Worm (Caenorhabditis elegans): ENCODE measurements around the gene nmr-1.

Gene nmr-1

ce11 chrII:5447381-5447780 is 975 bp upstream of the nmr-1 start, which contains the start of gene cex-1:
Gene cex-1, plus strand, starts transcription at chrII:5447681.
- TF ChIP-seq ceh-58 (GFP tag; IDR thresholded peaks at IDR 0.05) = no peak
- TF ChIP-seq B0019.2 (GFP tag; conservative IDR thresholded peaks at IDR 0.05) = no peak
- TF ChIP-seq chd-7 (tag; optimal IDR thresholded peaks at IDR 0.05) = no peak

- TF ChIP-seq F57A8.1 (GFP tag; optimal IDR thresholded peaks at IDR 0.05) = no peak
- TF ChIP-seq B0261.1 (tag; optimal IDR thresholded peaks at IDR 0.05) = no peak
- no peak for TF ChIP-seq nhr-120 (GFP tag; IDR thresholded peaks at IDR 0.05)
- no peak for TF ChIP-seq ztf-26 (tag; optimal IDR thresholded peaks at IDR 0.05)
- TF ChIP-seq F57C9.4 (tag; optimal IDR thresholded peaks at IDR 0.05) = no peak
- TF ChIP-seq aptf-3 (GFP tag; IDR thresholded peaks at IDR 0.05) = no peak
- no peak for TF ChIP-seq lsl-1 (GFP tag; optimal IDR thresholded peaks at IDR 0.05)
- no peak for TF ChIP-seq let-607 (tag; optimal IDR thresholded peaks at IDR 0.05)
- no peak for TF ChIP-seq bed-2 (GFP tag; IDR thresholded peaks at IDR 0.05)
- TF ChIP-seq hmg-1.2 (GFP tag; IDR thresholded peaks at IDR 0.05) = no peak
- TF ChIP-seq C17E4.6 (GFP tag; IDR thresholded peaks at IDR 0.05) = no peak
- no peak for TF ChIP-seq T07F8.4 (tag; optimal IDR thresholded peaks at IDR 0.05)
Measured at ce11 chrII:5437586-5437985, 8.8 kb downstream of the nmr-1 start, which contains the start of gene F07F6.1. Gene F07F6.1, plus strand, starts transcription at chrII:5437886.

ce11 chrII:5436833-5437232 is 9.6 kb downstream of the nmr-1 start, which contains the start of gene dct-5:
Gene dct-5, minus strand, starts transcription at chrII:5436933.
- TF ChIP-seq let-607 (tag; optimal IDR thresholded peaks at IDR 0.05) = no peak

- TF ChIP-seq zfh-2 (GFP tag; conservative IDR thresholded peaks at IDR 0.05) (no peak), let-526 (GFP tag; IDR thresholded peaks at IDR 0.05) (no peak), ZK185.1 (tag; optimal IDR thresholded peaks at IDR 0.05; ENCODE audit: poor library complexity, severe bottlenecking) (no peak), lin-26 (GFP tag; IDR thresholded peaks at IDR 0.05) (no peak), madf-6 (GFP tag; IDR thresholded peaks at IDR 0.05) (no peak), bed-2 (GFP tag; IDR thresholded peaks at IDR 0.05) (no peak), die-1 (tag; optimal IDR thresholded peaks at IDR 0.05) (no peak), F57C9.4 (tag; optimal IDR thresholded peaks at IDR 0.05) (no peak), rcor-1 (GFP tag; IDR thresholded peaks at IDR 0.05) (no peak)
Measured at ce11 chrII:5433069-5433468, 13.3 kb downstream of the nmr-1 start, which contains the start of gene srx-114. Gene srx-114, minus strand, starts transcription at chrII:5433169.

- TF ChIP-seq C17E4.6 (GFP tag; IDR thresholded peaks at IDR 0.05) (no peak), lag-1 (GFP tag; IDR thresholded peaks at IDR 0.05) (no peak), ceh-91 (GFP tag; IDR thresholded peaks at IDR 0.05) (no peak), attf-5 (GFP tag; optimal IDR thresholded peaks at IDR 0.05) (peak; percentile 14), let-607 (tag; optimal IDR thresholded peaks at IDR 0.05) (peak; percentile 89 to 94), T26A5.8 (tag; optimal IDR thresholded peaks at IDR 0.05) (no peak), snpc-1.1 (tag; optimal IDR thresholded peaks at IDR 0.05; ENCODE audit: insufficient read depth) (no peak)
Measured at ce11 chrII:5429522-5430257, 16.7 kb downstream of the nmr-1 start, which contains the start of the genes F07F6.4 and F07F6.2. Gene F07F6.4, minus strand, starts transcription at chrII:5429572. Gene F07F6.2, plus strand, starts transcription at chrII:5430207.

- TF ChIP-seq cebp-1 (GFP tag; IDR thresholded peaks at IDR 0.05) (peak; percentile 58), cebp-1 (tag; optimal IDR thresholded peaks at IDR 0.05) (peak; percentile 68), T07F8.4 (tag; optimal IDR thresholded peaks at IDR 0.05) (no peak), B0261.1 (tag; optimal IDR thresholded peaks at IDR 0.05) (no peak)
Measured at ce11 chrII:5426470-5426869, 19.9 kb downstream of the nmr-1 start.

Data from whole organism, young adult.